Worm (Caenorhabditis elegans) whole organism, late embryonic: ENCODE data around the gene alh-12.

ENCODE experiments used
- ama-1 ChIP-seq: fragments of 150-350 bp; optimal IDR thresholded peaks from 2 replicates; lab custom pipeline; 2014
- ceh-24 ChIP-seq: sonication (generic microtip); optimal IDR thresholded peaks from 2 replicates; lab custom pipeline; 2016; ENCODE audit warnings: mild to moderate bottlenecking, missing genetic modification characterization, missing compliant biosample characterization
- ets-4 ChIP-seq: sonication (generic microtip); optimal IDR thresholded peaks from 2 replicates; lab custom pipeline; 2016; ENCODE audit warnings: missing genetic modification characterization, missing compliant biosample characterization
- nhr-232 ChIP-seq: sonication (generic microtip); optimal IDR thresholded peaks from 2 replicates; lab custom pipeline; 2016; ENCODE audit warnings: missing genetic modification characterization, missing compliant biosample characterization
- pqm-1 ChIP-seq: sonication (generic microtip); optimal IDR thresholded peaks from 2 replicates; lab custom pipeline; 2016; ENCODE audit warnings: missing genetic modification characterization, missing compliant biosample characterization
- sox-2 ChIP-seq: fragments of 200-800 bp; sonication (Bioruptor generic); IDR thresholded peaks from 2 replicates; pipeline ENCODE4 v1.3.6; 2022; ENCODE audit warnings: missing genetic modification reagents, missing genetic modification characterization, missing compliant biosample characterization

DNA sequence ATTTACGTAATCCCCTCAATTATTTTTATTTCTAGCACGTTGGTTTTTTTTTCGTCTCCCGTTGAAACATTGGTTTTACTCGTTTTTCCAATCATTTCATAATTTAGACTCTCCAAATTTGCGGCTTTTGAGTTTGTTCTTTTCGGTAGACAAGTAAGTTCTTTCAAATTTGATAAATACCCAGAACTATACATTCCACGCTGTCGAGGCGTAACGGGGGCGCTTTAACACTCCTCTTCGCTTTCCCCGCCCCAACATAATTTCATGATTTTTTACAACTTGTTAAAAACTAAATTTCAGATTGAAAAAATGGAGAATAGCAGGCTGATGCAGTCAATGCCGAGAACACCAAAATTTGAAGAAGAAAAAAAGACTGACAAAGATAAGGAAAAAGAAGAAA is 2.8 kb downstream of the alh-12 start, which contains the start of gene Y69F12A.1:
- TF ChIP-seq ets-4 (tag; lab: Kevin White, UChicago), result no peak
- no peak for TF ChIP-seq sox-2 (GFP tag; lab: Robert Waterston, UW)
- TF ChIP-seq ama-1 (lab: Kevin White, UChicago), result no peak
- TF ChIP-seq pqm-1 (tag; lab: Kevin White, UChicago), result no peak
- no peak for TF ChIP-seq nhr-232 (tag; lab: Kevin White, UChicago)
- no peak for TF ChIP-seq ceh-24 (tag; lab: Kevin White, UChicago)
